Fruit fly (Drosophila melanogaster) whole organism, adult: ENCODE results near the gene GstZ2.

ENCODE experiments used
- CG11617 ChIP-seq: fragments of 200-800 bp; sonication (Bioruptor generic); optimal IDR thresholded peaks from 2 replicates; lab custom pipeline; 2017; ENCODE audit warnings: mild to moderate bottlenecking, missing biosample characterization, missing genetic modification reagents, missing genetic modification characterization
- CG12768 ChIP-seq: fragments of 200-800 bp; sonication (Bioruptor generic); optimal IDR thresholded peaks from 2 replicates; lab custom pipeline; 2017; ENCODE audit warnings: missing biosample characterization, missing genetic modification characterization, mild to moderate bottlenecking, moderate library complexity, missing genetic modification reagents
- CG14711 ChIP-seq: fragments of 200-800 bp; sonication (Bioruptor generic); optimal IDR thresholded peaks from 2 replicates; lab custom pipeline; 2018; ENCODE audit warnings: missing biosample characterization, mild to moderate bottlenecking, missing genetic modification characterization, moderate library complexity
- CG1620 ChIP-seq: fragments of 200-800 bp; sonication (Bioruptor generic); optimal IDR thresholded peaks from 2 replicates; lab custom pipeline; 2016; ENCODE audit warnings: missing biosample characterization, missing genetic modification characterization
- CG33017 ChIP-seq: fragments of 200-800 bp; sonication (Bioruptor generic); optimal IDR thresholded peaks from 2 replicates; lab custom pipeline; 2018; ENCODE audit warnings: missing biosample characterization, mild to moderate bottlenecking, missing genetic modification characterization, moderate library complexity
- CG5204 ChIP-seq: fragments of 200-800 bp; sonication (Bioruptor generic); optimal IDR thresholded peaks from 2 replicates; lab custom pipeline; 2016; ENCODE audit warnings: missing biosample characterization, missing genetic modification characterization
- CG7045 ChIP-seq: fragments of 200-800 bp; sonication (Bioruptor generic); optimal IDR thresholded peaks from 2 replicates; lab custom pipeline; 2017; ENCODE audit warnings: missing biosample characterization, mild to moderate bottlenecking, missing genetic modification characterization
- CG7101 ChIP-seq: fragments of 200-800 bp; sonication (Bioruptor generic); optimal IDR thresholded peaks from 2 replicates; lab custom pipeline; 2018; ENCODE audit warnings: missing biosample characterization, mild to moderate bottlenecking, missing genetic modification characterization, moderate library complexity
- Clk ChIP-seq: fragments of 200-800 bp; sonication (Bioruptor generic); optimal IDR thresholded peaks from 2 replicates; lab custom pipeline; 2017; ENCODE audit warnings: missing biosample characterization, missing genetic modification characterization
- Crg-1 ChIP-seq: fragments of 200-800 bp; sonication (Bioruptor generic); optimal IDR thresholded peaks from 2 replicates; lab custom pipeline; 2016; ENCODE audit warnings: missing biosample characterization, missing genetic modification characterization
- Hr96 ChIP-seq: fragments of 200-800 bp; sonication (Bioruptor generic); optimal IDR thresholded peaks from 2 replicates; lab custom pipeline; 2016; ENCODE audit warnings: missing biosample characterization, missing genetic modification characterization
- Mnt ChIP-seq: fragments of 200-800 bp; sonication (Bioruptor generic); optimal IDR thresholded peaks from 2 replicates; lab custom pipeline; 2016; ENCODE audit warnings: missing biosample characterization, mild to moderate bottlenecking, missing genetic modification characterization
- bab1 ChIP-seq: fragments of 200-800 bp; sonication (Bioruptor generic); optimal IDR thresholded peaks from 3 replicates; lab custom pipeline; 2019; ENCODE audit warnings: missing biosample characterization, mild to moderate bottlenecking, missing genetic modification characterization, moderate library complexity
- cic ChIP-seq: fragments of 200-800 bp; sonication (Bioruptor generic); optimal IDR thresholded peaks from 2 replicates; lab custom pipeline; 2017; ENCODE audit warnings: missing biosample characterization, mild to moderate bottlenecking, missing genetic modification characterization, moderate library complexity
- cnc ChIP-seq, 2 experiments: fragments of >200 bp; optimal IDR thresholded peaks; 2 replicates each; lab custom pipeline; 2017
- kay ChIP-seq: fragments of 200-800 bp; sonication (Bioruptor generic); peaks from one replicate; lab custom pipeline; 2016; ENCODE audit warnings: missing biosample characterization, missing genetic modification characterization, borderline replicate concordance
- ovo ChIP-seq: fragments of 200-800 bp; sonication (Bioruptor generic); optimal IDR thresholded peaks from 2 replicates; lab custom pipeline; 2016; ENCODE audit warnings: missing biosample characterization, missing genetic modification characterization
- pad ChIP-seq: fragments of 200-800 bp; sonication (Bioruptor generic); optimal IDR thresholded peaks from 3 replicates; lab custom pipeline; 2017; ENCODE audit warnings: missing biosample characterization, missing genetic modification characterization, mild to moderate bottlenecking, moderate library complexity, missing genetic modification reagents
- tj ChIP-seq: fragments of 200-800 bp; sonication (Bioruptor generic); optimal IDR thresholded peaks from 3 replicates; lab custom pipeline; 2017; ENCODE audit warnings: missing biosample characterization, mild to moderate bottlenecking, missing genetic modification characterization, moderate library complexity
- toe ChIP-seq: fragments of 200-800 bp; sonication (Bioruptor generic); optimal IDR thresholded peaks from 2 replicates; lab custom pipeline; 2016; ENCODE audit warnings: missing biosample characterization, missing genetic modification characterization

The GstZ2 gene

DNA sequence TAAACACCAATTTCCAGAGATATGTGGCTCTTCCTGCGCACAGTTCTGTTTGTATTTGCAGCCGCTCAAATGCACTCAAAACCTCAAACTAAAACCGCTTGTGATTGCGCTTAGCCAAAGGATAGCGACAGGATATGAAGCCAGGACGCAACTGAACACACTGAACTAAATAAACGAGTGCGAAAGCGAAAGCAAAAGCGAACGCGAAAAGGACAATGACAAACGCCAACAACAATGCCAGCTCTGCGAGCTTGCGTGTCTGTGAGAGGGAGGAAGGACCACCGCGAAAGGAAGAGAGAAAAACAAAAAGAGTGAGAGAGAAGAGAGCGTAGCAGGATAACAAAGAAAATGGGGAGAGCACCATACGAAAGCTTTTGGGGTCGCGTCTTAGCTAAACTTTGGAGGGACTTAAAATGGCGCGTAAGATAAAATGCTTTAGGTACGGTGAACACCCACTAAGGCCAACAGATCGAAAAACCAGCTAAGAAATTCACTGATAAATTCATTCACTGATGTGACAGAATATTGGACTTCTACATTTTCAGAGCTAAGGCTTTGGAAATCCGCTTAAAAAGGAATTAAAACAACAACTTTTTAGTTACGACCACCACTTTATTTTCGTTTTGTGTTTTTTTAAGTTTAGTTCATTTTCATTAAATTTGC is at the start of gene GstZ2:
Gene GstZ2 (minus strand): TSS at position 165 of the 663 bp plus-strand sequence.
- no peak for TF ChIP-seq cnc (optimal IDR thresholded peaks at IDR 0.05; lab: Kevin White, UChicago)
- no peak for TF ChIP-seq Mnt
- TF ChIP-seq CG5204: no peak
- no peak for TF ChIP-seq kay (GFP tag; lab: Kevin White, UChicago)
- TF ChIP-seq tj: no peak
- TF ChIP-seq CG7101 (tag; lab: Kevin White, UChicago): no peak
- TF ChIP-seq Hr96 (GFP tag; lab: Kevin White, UChicago): no peak
- no peak for TF ChIP-seq cic
- TF ChIP-seq CG1620 (GFP tag; lab: Kevin White, UChicago): no peak
- no peak for TF ChIP-seq CG14711 (tag; lab: Kevin White, UChicago)
- no peak for TF ChIP-seq CG33017 (tag; lab: Kevin White, UChicago)
- TF ChIP-seq bab1 (GFP tag; lab: Kevin White, UChicago): no peak
- TF ChIP-seq CG7045 (GFP tag; lab: Kevin White, UChicago): no peak
- TF ChIP-seq pad: no peak
- no peak for TF ChIP-seq Crg-1 (GFP tag; lab: Kevin White, UChicago)

DNA sequence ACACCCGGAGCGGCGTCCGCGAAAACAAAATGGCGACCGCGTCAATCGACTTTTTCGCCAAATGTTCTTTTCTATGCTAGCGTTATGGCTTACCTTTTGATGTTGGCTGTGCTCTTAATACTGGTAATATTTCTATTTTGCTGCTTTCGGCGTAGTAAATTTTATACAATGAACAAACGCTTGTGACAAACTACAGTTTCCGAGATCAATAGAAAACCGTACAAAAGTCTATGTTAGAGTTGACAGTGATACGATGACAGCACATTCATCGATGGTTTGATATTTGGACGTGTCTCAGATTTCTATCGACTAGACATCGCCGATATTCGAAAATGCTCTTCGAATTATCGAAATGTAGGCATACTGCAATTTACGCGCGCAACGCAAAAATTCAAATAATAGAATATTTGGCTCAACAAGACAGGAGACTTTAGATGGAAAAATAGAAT is 49.6 kb upstream of the GstZ2 start, which contains the start of gene rump:
Gene rump (minus strand): TSS at position 255 of the 449 bp plus-strand sequence.
- peak; percentile 0 for TF ChIP-seq pad
- TF ChIP-seq CG33017 (tag; lab: Kevin White, UChicago): no peak
- TF ChIP-seq ovo: no peak
- TF ChIP-seq Hr96 (GFP tag; lab: Kevin White, UChicago): no peak
- peak; percentile 33 for TF ChIP-seq CG14711 (tag; lab: Kevin White, UChicago)
- peak; percentile 50 for TF ChIP-seq Mnt
- TF ChIP-seq bab1 (GFP tag; lab: Kevin White, UChicago): peak; percentile 76
- no peak for TF ChIP-seq CG5204
- TF ChIP-seq Crg-1 (GFP tag; lab: Kevin White, UChicago): no peak
- TF ChIP-seq toe (GFP tag; lab: Kevin White, UChicago): no peak
- peak; percentile 58 for TF ChIP-seq tj
- TF ChIP-seq cnc (optimal IDR thresholded peaks at IDR 0.05; lab: Kevin White, UChicago): no peak
- no peak for TF ChIP-seq Clk (GFP tag; lab: Kevin White, UChicago)
- TF ChIP-seq CG12768 (GFP tag; lab: Kevin White, UChicago): no peak
- no peak for TF ChIP-seq CG1620 (GFP tag; lab: Kevin White, UChicago)
- peak; percentile 38 for TF ChIP-seq cic
- peak; percentile 35 for TF ChIP-seq CG7101 (tag; lab: Kevin White, UChicago)
- peak; percentile 39 for TF ChIP-seq CG11617 (GFP tag; lab: Kevin White, UChicago)
- no peak for TF ChIP-seq kay (GFP tag; lab: Kevin White, UChicago)
- TF ChIP-seq CG7045 (GFP tag; lab: Kevin White, UChicago): no peak

DNA sequence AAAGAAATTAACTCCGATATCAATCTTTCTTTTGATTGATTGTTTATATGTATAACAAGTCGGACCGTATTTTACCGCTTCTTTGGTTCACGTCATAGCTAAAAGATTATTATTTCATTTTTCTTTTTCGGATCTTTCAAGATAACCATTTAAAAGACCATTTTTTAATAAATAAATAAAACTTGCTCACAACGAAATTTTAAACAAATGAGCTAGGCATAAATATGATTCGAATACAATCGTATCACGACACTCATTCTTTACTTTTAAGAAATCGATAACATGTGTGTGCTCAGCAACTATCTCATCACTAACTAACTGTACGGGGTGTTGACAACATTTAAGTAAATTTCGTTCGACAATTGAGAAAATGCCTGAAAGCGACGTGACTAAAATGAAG is 43.9 kb upstream of the GstZ2 start, which contains the start of gene CG8149:
Gene CG8149 (plus strand): TSS at position 302 of the 400 bp plus-strand sequence.
- TF ChIP-seq CG14711 (tag; lab: Kevin White, UChicago) (peak; percentile 50), CG12768 (GFP tag; lab: Kevin White, UChicago) (no peak), Hr96 (GFP tag; lab: Kevin White, UChicago) (no peak), kay (GFP tag; lab: Kevin White, UChicago) (peak; percentile 93), CG1620 (GFP tag; lab: Kevin White, UChicago) (no peak), Mnt (peak; percentile 38), cic (no peak), bab1 (GFP tag; lab: Kevin White, UChicago) (peak; percentile 66), CG5204 (no peak), Clk (GFP tag; lab: Kevin White, UChicago) (no peak)

DNA sequence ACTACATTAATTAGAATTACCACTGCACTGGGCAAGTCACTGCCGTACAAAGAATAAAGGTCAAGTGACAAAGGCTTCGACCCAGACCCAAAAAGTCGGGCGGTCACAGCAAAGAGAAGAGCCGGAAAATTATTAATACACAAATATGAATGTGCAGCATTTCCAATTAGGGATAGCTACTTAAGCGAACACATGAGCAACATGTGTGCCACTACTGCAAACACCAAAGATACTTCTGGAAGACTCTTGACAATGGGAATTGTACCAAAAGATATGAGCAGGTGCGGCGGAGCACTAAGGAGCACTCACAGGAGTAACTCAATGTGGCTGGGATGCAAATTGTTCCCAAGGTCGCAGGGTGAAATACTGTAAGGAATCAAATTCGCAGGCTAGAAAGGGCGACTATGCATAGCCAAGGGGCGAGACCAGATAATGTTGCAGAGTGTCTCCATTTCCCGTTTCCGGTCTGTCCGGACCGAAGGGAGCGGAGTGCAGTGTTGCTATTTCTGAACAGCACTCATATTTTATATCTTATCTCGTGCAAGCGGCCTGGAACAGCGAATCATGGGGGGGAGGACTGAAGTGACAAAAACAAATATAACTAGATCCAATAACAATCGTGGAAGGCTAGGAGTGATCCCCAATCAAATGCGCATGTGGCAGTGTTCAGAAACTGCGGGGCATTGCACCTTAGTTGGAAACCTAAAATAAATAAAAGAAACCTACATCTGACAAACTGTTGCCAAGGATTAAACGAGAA is 43.1 kb upstream of the GstZ2 start:
- TF ChIP-seq kay (GFP tag; lab: Kevin White, UChicago): no peak
- no peak for TF ChIP-seq pad
- no peak for TF ChIP-seq CG5204
- TF ChIP-seq cic: peak; percentile 69
- peak; percentile 39 for TF ChIP-seq CG7101 (tag; lab: Kevin White, UChicago)
- TF ChIP-seq Hr96 (GFP tag; lab: Kevin White, UChicago): no peak
- TF ChIP-seq CG11617 (GFP tag; lab: Kevin White, UChicago): peak; percentile 47
- no peak for TF ChIP-seq CG14711 (tag; lab: Kevin White, UChicago)
- no peak for TF ChIP-seq Crg-1 (GFP tag; lab: Kevin White, UChicago)
- peak; percentile 17 for TF ChIP-seq CG33017 (tag; lab: Kevin White, UChicago)
- TF ChIP-seq ovo: no peak
- TF ChIP-seq tj: peak; percentile 49
- peak; percentile 52 for TF ChIP-seq CG7045 (GFP tag; lab: Kevin White, UChicago)
- TF ChIP-seq CG12768 (GFP tag; lab: Kevin White, UChicago): peak; percentile 60
- TF ChIP-seq toe (GFP tag; lab: Kevin White, UChicago): no peak
- TF ChIP-seq Mnt: peak; percentile 42

DNA sequence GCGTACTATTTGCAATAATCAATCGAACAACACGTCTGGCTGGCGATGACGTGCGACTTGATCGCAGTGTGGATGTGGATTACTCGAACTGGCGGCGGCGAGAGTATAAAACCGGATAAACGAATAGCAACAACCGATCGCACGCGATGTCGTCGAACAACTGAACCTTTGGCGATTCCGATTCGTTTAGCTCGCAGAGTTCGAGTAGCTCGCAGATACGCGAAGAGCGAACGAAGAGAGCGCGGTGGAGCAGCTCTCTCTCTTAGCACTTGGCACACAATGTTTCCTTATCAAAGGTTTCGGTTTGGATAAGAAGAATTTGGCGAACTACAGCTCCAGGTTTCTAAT is 41.9 kb upstream of the GstZ2 start, which contains the start of gene RhoL:
Gene RhoL (minus strand): TSS at position 166 of the 348 bp plus-strand sequence.
- peak; percentile 54 for TF ChIP-seq CG33017 (tag; lab: Kevin White, UChicago)
- peak; percentile 79 for TF ChIP-seq CG12768 (GFP tag; lab: Kevin White, UChicago)
- no peak for TF ChIP-seq pad
- peak; percentile 7 for TF ChIP-seq CG14711 (tag; lab: Kevin White, UChicago)
- TF ChIP-seq bab1 (GFP tag; lab: Kevin White, UChicago): peak; percentile 67
- TF ChIP-seq cic: peak; percentile 82
- peak; percentile 47 for TF ChIP-seq tj
- no peak for TF ChIP-seq Clk (GFP tag; lab: Kevin White, UChicago)
- peak; percentile 81 for TF ChIP-seq Mnt
- peak; percentile 8 for TF ChIP-seq CG11617 (GFP tag; lab: Kevin White, UChicago)
- TF ChIP-seq CG1620 (GFP tag; lab: Kevin White, UChicago): no peak
